Worm (Caenorhabditis elegans) whole organism, mixed stage, embryonic: ENCODE data around the gene K01B6.3.

Source experiments
- drap-1 ChIP-seq: fragments of 200-800 bp; sonication (Bioruptor generic); optimal IDR thresholded peaks from 3 replicates; lab custom pipeline; 2018; ENCODE audit warnings: mild to moderate bottlenecking, missing genetic modification characterization, missing compliant biosample characterization
- elt-3 ChIP-seq: fragments of 150-350 bp; optimal IDR thresholded peaks from 2 replicates; lab custom pipeline; 2014; ENCODE audit warnings: missing biosample characterization, missing genetic modification characterization
- unc-62 ChIP-seq: fragments of 150-350 bp; optimal IDR thresholded peaks from 2 replicates; lab custom pipeline; 2014; ENCODE audit warnings: missing biosample characterization, missing genetic modification reagents, missing genetic modification characterization

- TF ChIP-seq elt-3 (tag; lab: Kevin White, UChicago) (no peak), drap-1 (GFP tag; lab: Kevin White, UChicago) (no peak), unc-62 (GFP tag; lab: Kevin White, UChicago) (no peak)
Measured at ce11 chrIII:9344347-9344746, 44.3 kb downstream of the K01B6.3 start, which contains the start of gene emb-9.
